Comparison of ENCODE assay signal across 4 fruit fly cellular contexts in genomic region chr3L:15684017-15684416, dm6.
TF ChIP-seq lines count a peak whose summit lies in the region.

No protein-coding gene starts in this region.

- TF ChIP-seq CTCF in whole organism, embryonic (GFP tag; optimal IDR thresholded peaks at IDR 0.05; lab: Kevin White, UChicago): no peak

TF ChIP-seq in whole organism, embryonic, 481 proteins besides CTCF, POLR2A, EP300 and RAD21 (continues in another document):
- TF ChIP-seq Hr78 (GFP tag; optimal IDR thresholded peaks at IDR 0.05; lab: Kevin White, UChicago): peak in 1 of 2 experiments; percentile 56
- TF ChIP-seq chinmo (GFP tag; IDR thresholded peaks at IDR 0.05; lab: Robert Waterston, UW; ENCODE audit: partially characterized antibody): peak; percentile 74; the same call in 1 of the 4 replicates
- TF ChIP-seq CG32767 (GFP tag; IDR thresholded peaks at IDR 0.05; lab: Robert Waterston, UW): no peak
- TF ChIP-seq chif (GFP tag; optimal IDR thresholded peaks at IDR 0.05; lab: Kevin White, UChicago): no peak
- TF ChIP-seq sens (GFP tag; lab: Kevin White, UChicago): peak; percentile 5
- TF ChIP-seq CG12769 (tag; optimal IDR thresholded peaks at IDR 0.05; lab: Kevin White, UChicago): peak; percentile 85
- no peak for TF ChIP-seq C15 (GFP tag; IDR thresholded peaks at IDR 0.05; lab: Robert Waterston, UW)
- TF ChIP-seq CG34422 (GFP tag; IDR thresholded peaks at IDR 0.05; lab: Robert Waterston, UW): 0 out of 3 replicates have a peak, but pooled peaks have one; percentile 24
- peak in 1 of 2 experiments; percentile 38 for TF ChIP-seq Pdp1 (GFP tag; optimal IDR thresholded peaks at IDR 0.05; lab: Kevin White, UChicago)
- no peak for TF ChIP-seq sisA (GFP tag; IDR thresholded peaks at IDR 0.05; lab: Robert Waterston, UW)
- TF ChIP-seq sc (optimal IDR thresholded peaks at IDR 0.05; lab: Kevin White, UChicago): no peak
- TF ChIP-seq sc (GFP tag; optimal IDR thresholded peaks at IDR 0.05; lab: Kevin White, UChicago): no peak
- peak; percentile 41; the same call in 1 of the 2 replicates for TF ChIP-seq ara (GFP tag; IDR thresholded peaks at IDR 0.05; lab: Robert Waterston, UW)
- 0 out of 3 replicates have a peak, but pooled peaks have one; percentile 29 for TF ChIP-seq knrl (GFP tag; IDR thresholded peaks at IDR 0.05; lab: Robert Waterston, UW; ENCODE audit: partially characterized antibody)
- TF ChIP-seq so (GFP tag; IDR thresholded peaks at IDR 0.05; lab: Robert Waterston, UW): 0 out of 3 replicates have a peak, but pooled peaks have one; percentile 25
- no peak for TF ChIP-seq CG3065 (GFP tag; optimal IDR thresholded peaks at IDR 0.05; lab: Kevin White, UChicago)
- peak; percentile 9 for TF ChIP-seq ftz-f1 (GFP tag; optimal IDR thresholded peaks at IDR 0.05; lab: Kevin White, UChicago)
- no peak for TF ChIP-seq Rfx (GFP tag; IDR thresholded peaks at IDR 0.05; lab: Robert Waterston, UW)
- peak; percentile 40 to 51 for TF ChIP-seq Trl (optimal IDR thresholded peaks at IDR 0.05; lab: Kevin White, UChicago)
- TF ChIP-seq Trl (GFP tag; optimal IDR thresholded peaks at IDR 0.05; lab: Kevin White, UChicago): no peak
- TF ChIP-seq stc (GFP tag; IDR thresholded peaks at IDR 0.05; lab: Robert Waterston, UW): 0 out of 2 replicates have a peak, but pooled peaks have one; percentile 14

TF ChIP-seq in whole organism, prepupa, 60 proteins besides CTCF, POLR2A, EP300 and RAD21:
- peak; percentile 39 for TF ChIP-seq svp (GFP tag; lab: Kevin White, UChicago)
- TF ChIP-seq Hr4 (GFP tag; optimal IDR thresholded peaks at IDR 0.05; lab: Kevin White, UChicago): no peak
- TF ChIP-seq Eip78C (GFP tag; lab: Kevin White, UChicago): peak; percentile 13
- 0 out of 3 replicates have a peak, but pooled peaks have one; percentile 29 for TF ChIP-seq CG6163 (GFP tag; IDR thresholded peaks at IDR 0.05; lab: Robert Waterston, UW)

TF ChIP-seq in whole organism, pupa, 21 proteins besides CTCF, POLR2A, EP300 and RAD21:
- TF ChIP-seq CG13204 (GFP tag; optimal IDR thresholded peaks at IDR 0.05; lab: Kevin White, UChicago) (peak; percentile 51), Pif1B (GFP tag; optimal IDR thresholded peaks at IDR 0.05; lab: Kevin White, UChicago) (no peak)

TF ChIP-seq in whole organism, wandering third instar larva, 38 proteins besides CTCF, POLR2A, EP300 and RAD21:
- peak in 1 of 2 experiments; percentile 59 for TF ChIP-seq dl (GFP tag; optimal IDR thresholded peaks at IDR 0.05; lab: Kevin White, UChicago; ENCODE audit: insufficient read depth in 1 of 2, partially characterized antibody in 2 of 2)
- TF ChIP-seq Dif (GFP tag; optimal IDR thresholded peaks at IDR 0.05; lab: Kevin White, UChicago; ENCODE audit: partially characterized antibody): peak; percentile 43
- TF ChIP-seq Vsx2 (GFP tag; optimal IDR thresholded peaks at IDR 0.05; lab: Kevin White, UChicago; ENCODE audit: partially characterized antibody): peak; percentile 43
- TF ChIP-seq HLH106 (tag; optimal IDR thresholded peaks at IDR 0.05; lab: Kevin White, UChicago): no peak
